Fruit fly (Drosophila melanogaster): ENCODE measurements around the gene RpS4.

The RpS4 gene

dm6 chr3L:13017803-13018324 lies 23.7 kb upstream of the RpS4 start, which contains the start of the genes mRpL20 and Icmt (continued):
- no peak for TF ChIP-seq btn (GFP tag; optimal IDR thresholded peaks at IDR 0.05)
- TF ChIP-seq tup (GFP tag; optimal IDR thresholded peaks at IDR 0.05) = peak; percentile 67
- no peak for TF ChIP-seq Dip2 (GFP tag; IDR thresholded peaks at IDR 0.05)
- peak; percentile 87 for TF ChIP-seq Nf-YC (tag; optimal IDR thresholded peaks at IDR 0.05)
- TF ChIP-seq hb (GFP tag; IDR thresholded peaks at IDR 0.05; ENCODE audit: partially characterized antibody) = peak; percentile 81
- peak; percentile 90 for TF ChIP-seq B-H1 (GFP tag; IDR thresholded peaks at IDR 0.05)
- TF ChIP-seq CG14050 (GFP tag; IDR thresholded peaks at IDR 0.05) = peak; percentile 95
- peak; percentile 87 for TF ChIP-seq fd96Cb (tag; optimal IDR thresholded peaks at IDR 0.05)
- no peak for TF ChIP-seq usp (GFP tag; optimal IDR thresholded peaks at IDR 0.05)
- peak; percentile 74 for TF ChIP-seq CG15514 (GFP tag; optimal IDR thresholded peaks at IDR 0.05)
- TF ChIP-seq CG16863 (GFP tag; optimal IDR thresholded peaks at IDR 0.05) = peak; percentile 27
- peak; percentile 82 for TF ChIP-seq lbe (GFP tag; optimal IDR thresholded peaks at IDR 0.05)
- TF ChIP-seq CG10431 (GFP tag; optimal IDR thresholded peaks at IDR 0.05) = peak; percentile 78
- peak; percentile 66 for TF ChIP-seq CG18476 (GFP tag; optimal IDR thresholded peaks at IDR 0.05)
- TF ChIP-seq NFAT (GFP tag; IDR thresholded peaks at IDR 0.05) = peak; percentile 93
- peak; percentile 60 for TF ChIP-seq CG4328 (GFP tag; optimal IDR thresholded peaks at IDR 0.05)
- TF ChIP-seq peb (GFP tag; IDR thresholded peaks at IDR 0.05) = peak; percentile 93
- peak; percentile 40 for TF ChIP-seq CG5245 (GFP tag; optimal IDR thresholded peaks at IDR 0.05)
- TF ChIP-seq NfI (GFP tag; optimal IDR thresholded peaks at IDR 0.05) = peak; percentile 92
- peak; percentile 97 for TF ChIP-seq wdn (GFP tag; IDR thresholded peaks at IDR 0.05)
- TF ChIP-seq mam (GFP tag; optimal IDR thresholded peaks at IDR 0.05) = peak; percentile 69
- TF ChIP-seq CG17328 (GFP tag; IDR thresholded peaks at IDR 0.05) = peak; percentile 96
- no peak for TF ChIP-seq CG1792 (GFP tag; optimal IDR thresholded peaks at IDR 0.05)
- TF ChIP-seq CG17612 (GFP tag; IDR thresholded peaks at IDR 0.05) = peak; percentile 96
- TF ChIP-seq NK7.1 (GFP tag; optimal IDR thresholded peaks at IDR 0.05) = no peak
- TF ChIP-seq Spps (tag; optimal IDR thresholded peaks at IDR 0.05) = peak; percentile 74
- TF ChIP-seq unpg (GFP tag; optimal IDR thresholded peaks at IDR 0.05) = peak; percentile 98
- peak; percentile 37 for TF ChIP-seq CTCF (GFP tag; optimal IDR thresholded peaks at IDR 0.05)
- peak; percentile 77 for TF ChIP-seq Bgb (GFP tag; IDR thresholded peaks at IDR 0.05; ENCODE audit: partially characterized antibody)
- peak; percentile 33 for TF ChIP-seq CG13624 (GFP tag; optimal IDR thresholded peaks at IDR 0.05)
- peak; percentile 85 for TF ChIP-seq CG13287 (GFP tag; IDR thresholded peaks at IDR 0.05; ENCODE audit: partially characterized antibody)
- TF ChIP-seq Jarid2 (GFP tag; optimal IDR thresholded peaks at IDR 0.05) = peak; percentile 27
- peak; percentile 74 for TF ChIP-seq CG10321 (GFP tag; IDR thresholded peaks at IDR 0.05)
- TF ChIP-seq CG16813 (GFP tag; IDR thresholded peaks at IDR 0.05; ENCODE audit: partially characterized antibody) = peak; percentile 72
- TF ChIP-seq CG17568 (GFP tag; optimal IDR thresholded peaks at IDR 0.05) = peak; percentile 81
- peak; percentile 89 for TF ChIP-seq CG4404 (GFP tag; IDR thresholded peaks at IDR 0.05)
- peak; percentile 81 for TF ChIP-seq slou (GFP tag; optimal IDR thresholded peaks at IDR 0.05)
- no peak for TF ChIP-seq Sin3A (optimal IDR thresholded peaks at IDR 0.05)
- peak; percentile 26 for TF ChIP-seq jumu (GFP tag; optimal IDR thresholded peaks at IDR 0.05)
- TF ChIP-seq CG6254 (GFP tag; optimal IDR thresholded peaks at IDR 0.05) = peak; percentile 49
- peak; percentile 73 for TF ChIP-seq Deaf1 (tag; optimal IDR thresholded peaks at IDR 0.05)
- TF ChIP-seq CG2875 (GFP tag; optimal IDR thresholded peaks at IDR 0.05) = peak; percentile 86
- peak; percentile 45 for TF ChIP-seq CG18011 (GFP tag; optimal IDR thresholded peaks at IDR 0.05)
- TF ChIP-seq Atf-2 (GFP tag; optimal IDR thresholded peaks at IDR 0.05) = peak; percentile 25
- no peak for TF ChIP-seq Hey (tag; optimal IDR thresholded peaks at IDR 0.05)
- peak; percentile 97 for TF ChIP-seq CG10366 (GFP tag; IDR thresholded peaks at IDR 0.05)
- peak; percentile 51 to 94 for TF ChIP-seq dpn (GFP tag; optimal IDR thresholded peaks at IDR 0.05)
- peak; percentile 90 for TF ChIP-seq Ravus (GFP tag; IDR thresholded peaks at IDR 0.05)
- TF ChIP-seq CG12769 (tag; optimal IDR thresholded peaks at IDR 0.05) = peak; percentile 84
- peak; percentile 77 for TF ChIP-seq CG6791 (GFP tag; IDR thresholded peaks at IDR 0.05; ENCODE audit: partially characterized antibody)
